Fruit fly (Drosophila melanogaster) whole organism, wandering third instar larva: ENCODE results near the gene bor.

ENCODE experiments used
- Abd-B ChIP-seq: fragments of >200 bp; optimal IDR thresholded peaks from 2 replicates; lab custom pipeline; 2017; ENCODE audit warnings: missing biosample characterization, missing genetic modification characterization
- CG32264 ChIP-seq: fragments of 200-800 bp; sonication (Bioruptor generic); optimal IDR thresholded peaks from 2 replicates; lab custom pipeline; 2016; ENCODE audit warnings: missing biosample characterization, missing genetic modification characterization
- CG9705 ChIP-seq: fragments of 200-800 bp; sonication (Bioruptor generic); optimal IDR thresholded peaks from 2 replicates; lab custom pipeline; 2018; ENCODE audit warnings: missing biosample characterization, mild to moderate bottlenecking, missing genetic modification characterization
- CrebA ChIP-seq: fragments of 200-800 bp; sonication (Bioruptor generic); optimal IDR thresholded peaks from 2 replicates; lab custom pipeline; 2016; ENCODE audit warnings: missing biosample characterization, mild to moderate bottlenecking, missing genetic modification characterization, borderline replicate concordance
- Dfd ChIP-seq: fragments of >200 bp; optimal IDR thresholded peaks from 2 replicates; lab custom pipeline; 2017; ENCODE audit warnings: missing biosample characterization, missing genetic modification characterization
- Dif ChIP-seq: fragments of 200-275, 200-300 bp; sonication (Bioruptor generic); optimal IDR thresholded peaks from 2 replicates; lab custom pipeline; 2018; ENCODE audit warnings: missing biosample characterization, missing genetic modification characterization; ENCODE audit not compliant: partially characterized antibody
- GATAd ChIP-seq: sonication (Bioruptor generic); optimal IDR thresholded peaks from 2 replicates; lab custom pipeline; 2016; ENCODE audit warnings: missing biosample characterization, missing genetic modification characterization
- HLH106 ChIP-seq: fragments of 200-800 bp; optimal IDR thresholded peaks from 3 replicates; lab custom pipeline; 2019; ENCODE audit warnings: missing biosample characterization, mild to moderate bottlenecking, missing genetic modification characterization, moderate library complexity
- Hnf4 ChIP-seq: fragments of 200-800 bp; sonication (Bioruptor generic); optimal IDR thresholded peaks from 2 replicates; lab custom pipeline; 2016; ENCODE audit warnings: missing biosample characterization, mild to moderate bottlenecking, missing genetic modification characterization
- Hr78 ChIP-seq: fragments of >200 bp; optimal IDR thresholded peaks from 2 replicates; lab custom pipeline; 2017; ENCODE audit warnings: missing biosample characterization, missing genetic modification characterization
- Hr83 ChIP-seq: fragments of 200-300 bp; sonication (Bioruptor generic); optimal IDR thresholded peaks from 2 replicates; lab custom pipeline; 2016; ENCODE audit warnings: missing biosample characterization, mild to moderate bottlenecking, missing genetic modification characterization, moderate library complexity; ENCODE audit not compliant: poor library complexity, severe bottlenecking
- Jra ChIP-seq: sonication (Bioruptor generic); optimal IDR thresholded peaks from 2 replicates; lab custom pipeline; 2016; ENCODE audit warnings: missing biosample characterization, missing genetic modification characterization
- Mio ChIP-seq: sonication (Bioruptor generic); optimal IDR thresholded peaks from 2 replicates; lab custom pipeline; 2016; ENCODE audit warnings: missing biosample characterization, missing genetic modification characterization
- Myc ChIP-seq: fragments of >200 bp; optimal IDR thresholded peaks from 2 replicates; lab custom pipeline; 2017
- N ChIP-seq: fragments of >200 bp; optimal IDR thresholded peaks from 2 replicates; lab custom pipeline; 2018; ENCODE audit warnings: missing biosample characterization, missing external identifiers, missing genetic modification characterization
- OdsH ChIP-seq: fragments of 200-800 bp; sonication (Bioruptor generic); optimal IDR thresholded peaks from 2 replicates; lab custom pipeline; 2016; ENCODE audit warnings: missing biosample characterization, mild to moderate bottlenecking, missing genetic modification characterization
- Rel ChIP-seq, 2 experiments: fragments of 200-800 bp; sonication (Bioruptor generic) in 1 of 2; optimal IDR thresholded peaks; 2 replicates in 1 of 2; 3 replicates in 1 of 2; lab custom pipeline; 2016 to 2019; ENCODE audit warnings: mild to moderate bottlenecking in 2 of 2, missing biosample characterization in 2 of 2, missing genetic modification characterization in 2 of 2, moderate library complexity in 1 of 2
- Sp1 ChIP-seq: fragments of 200-800 bp; sonication (Bioruptor generic); optimal IDR thresholded peaks from 3 replicates; lab custom pipeline; 2019; ENCODE audit warnings: missing biosample characterization, mild to moderate bottlenecking, missing genetic modification characterization, moderate library complexity
- Vsx2 ChIP-seq: fragments of 200-300, 225-300 bp; sonication (Bioruptor generic); optimal IDR thresholded peaks from 2 replicates; lab custom pipeline; 2018; ENCODE audit warnings: missing biosample characterization, missing genetic modification characterization; ENCODE audit not compliant: partially characterized antibody
- br ChIP-seq: fragments of 200-800 bp; sonication (Bioruptor generic); optimal IDR thresholded peaks from 2 replicates; lab custom pipeline; 2016; ENCODE audit warnings: missing biosample characterization, missing genetic modification characterization
- brk ChIP-seq: fragments of 200-800 bp; sonication (Bioruptor generic); optimal IDR thresholded peaks from 2 replicates; lab custom pipeline; 2016; ENCODE audit warnings: missing biosample characterization, mild to moderate bottlenecking, missing genetic modification characterization
- dl ChIP-seq, 2 experiments: fragments of 175-275, 200-275 bp in 1 of 2; fragments of 200-275 bp in 1 of 2; sonication (Bioruptor generic); optimal IDR thresholded peaks; lab custom pipeline; 2018; ENCODE audit warnings: mild to moderate bottlenecking in 2 of 2, missing biosample characterization in 2 of 2, missing genetic modification characterization in 2 of 2, moderate library complexity in 2 of 2; ENCODE audit not compliant: partially characterized antibody in 2 of 2, insufficient read depth in 1 of 2
- dmrt93B ChIP-seq: fragments of 200-800 bp; sonication (Bioruptor generic); optimal IDR thresholded peaks from 2 replicates; lab custom pipeline; 2018; ENCODE audit warnings: missing biosample characterization, mild to moderate bottlenecking, missing genetic modification characterization
- dsf ChIP-seq: sonication (Bioruptor generic); optimal IDR thresholded peaks from 2 replicates; lab custom pipeline; 2016; ENCODE audit warnings: missing biosample characterization, missing genetic modification characterization, borderline replicate concordance
- ey ChIP-seq: fragments of 200-800 bp; sonication (Bioruptor generic); optimal IDR thresholded peaks from 2 replicates; lab custom pipeline; 2016; ENCODE audit warnings: missing biosample characterization, missing genetic modification characterization
- foxo ChIP-seq, 2 experiments: fragments of 200-800 bp; sonication (Bioruptor generic); optimal IDR thresholded peaks; 2 replicates in 1 of 2; 3 replicates in 1 of 2; lab custom pipeline; 2016 to 2017; ENCODE audit warnings: missing biosample characterization in 2 of 2, missing genetic modification characterization in 2 of 2
- fru ChIP-seq: fragments of 200-800 bp; sonication (Bioruptor generic); optimal IDR thresholded peaks from 3 replicates; lab custom pipeline; 2016; ENCODE audit warnings: missing biosample characterization, mild to moderate bottlenecking, missing genetic modification characterization
- h ChIP-seq: fragments of 200-800 bp; sonication (Bioruptor generic); optimal IDR thresholded peaks from 3 replicates; lab custom pipeline; 2016; ENCODE audit warnings: missing biosample characterization, mild to moderate bottlenecking, missing genetic modification characterization
- jim ChIP-seq: fragments of 175-275, 200-325 bp; sonication (Bioruptor generic); optimal IDR thresholded peaks from 2 replicates; lab custom pipeline; 2016; ENCODE audit warnings: missing biosample characterization, mild to moderate bottlenecking, missing genetic modification characterization
- lola ChIP-seq: fragments of >200 bp; optimal IDR thresholded peaks from 2 replicates; lab custom pipeline; 2017; ENCODE audit warnings: missing biosample characterization, missing genetic modification characterization
- pan ChIP-seq: fragments of >200 bp; optimal IDR thresholded peaks from 2 replicates; lab custom pipeline; 2017
- psq ChIP-seq: fragments of 200-800 bp; sonication (Bioruptor generic); optimal IDR thresholded peaks from 3 replicates; lab custom pipeline; 2017; ENCODE audit warnings: missing biosample characterization, mild to moderate bottlenecking, missing genetic modification characterization, moderate library complexity
- rgr ChIP-seq: fragments of 200-800 bp; sonication (Bioruptor generic); optimal IDR thresholded peaks from 3 replicates; lab custom pipeline; 2016; ENCODE audit warnings: missing biosample characterization, mild to moderate bottlenecking, missing genetic modification characterization
- sage ChIP-seq: fragments of 200-800 bp; sonication (Bioruptor generic); optimal IDR thresholded peaks from 2 replicates; lab custom pipeline; 2016; ENCODE audit warnings: missing biosample characterization, mild to moderate bottlenecking, missing genetic modification characterization
- sv ChIP-seq: fragments of 200-800 bp; sonication (Bioruptor generic); optimal IDR thresholded peaks from 3 replicates; lab custom pipeline; 2016; ENCODE audit warnings: missing biosample characterization, missing genetic modification characterization
- tai ChIP-seq: sonication (Bioruptor generic); optimal IDR thresholded peaks from 2 replicates; lab custom pipeline; 2016; ENCODE audit warnings: missing biosample characterization, missing genetic modification characterization
- usp ChIP-seq: fragments of >200 bp; optimal IDR thresholded peaks from 2 replicates; lab custom pipeline; 2017; ENCODE audit warnings: missing biosample characterization, missing genetic modification characterization
- woc ChIP-seq: sonication (Bioruptor generic); optimal IDR thresholded peaks from 2 replicates; lab custom pipeline; 2016; ENCODE audit warnings: missing biosample characterization, mild to moderate bottlenecking, missing genetic modification characterization

The bor gene

dm6 chr3R:16234298-16234697, 29.6 kb downstream of the bor start:
- TF ChIP-seq dl (GFP tag; optimal IDR thresholded peaks at IDR 0.05; lab: Kevin White, UChicago; ENCODE audit: insufficient read depth in 1 of 2, partially characterized antibody in 2 of 2) (peak in 1 of 2 experiments; percentile 30), rgr (GFP tag; lab: Kevin White, UChicago) (peak; percentile 9), dmrt93B (no peak), psq (peak; percentile 40), usp (GFP tag; lab: Kevin White, UChicago) (no peak), Rel (GFP tag; optimal IDR thresholded peaks at IDR 0.05; lab: Kevin White, UChicago) (no peak), Rel (tag; optimal IDR thresholded peaks at IDR 0.05; lab: Kevin White, UChicago) (peak; percentile 4), Hnf4 (GFP tag; lab: Kevin White, UChicago) (peak; percentile 43), Dif (GFP tag; lab: Kevin White, UChicago) (peak; percentile 51)
- TF ChIP-seq, all 38 proteins: peak for 6

- TF ChIP-seq woc (GFP tag; lab: Kevin White, UChicago), result no peak
- no peak for TF ChIP-seq sv (GFP tag; lab: Kevin White, UChicago)
- TF ChIP-seq jim (GFP tag; lab: Kevin White, UChicago), result no peak
- no peak for TF ChIP-seq h (GFP tag; lab: Kevin White, UChicago)
- TF ChIP-seq ey (GFP tag; lab: Kevin White, UChicago), result no peak
- no peak for TF ChIP-seq Abd-B (GFP tag; lab: Kevin White, UChicago)
- TF ChIP-seq fru (GFP tag; lab: Kevin White, UChicago), result no peak
- peak; percentile 13 for TF ChIP-seq brk (GFP tag; lab: Kevin White, UChicago)
- no peak for TF ChIP-seq Hnf4 (GFP tag; lab: Kevin White, UChicago)
- no peak for TF ChIP-seq dsf (GFP tag; lab: Kevin White, UChicago)
- TF ChIP-seq sage (GFP tag; lab: Kevin White, UChicago), result no peak
- TF ChIP-seq Hr83 (GFP tag; lab: Kevin White, UChicago), result no peak
- peak; percentile 44 for TF ChIP-seq CrebA
- TF ChIP-seq Jra (GFP tag; lab: Kevin White, UChicago), result peak; percentile 20
- no peak for TF ChIP-seq Myc
- no peak for TF ChIP-seq usp (GFP tag; lab: Kevin White, UChicago)
- TF ChIP-seq foxo (GFP tag; optimal IDR thresholded peaks at IDR 0.05; lab: Kevin White, UChicago), result no peak
- no peak for TF ChIP-seq Dfd (GFP tag; lab: Kevin White, UChicago)
- no peak for TF ChIP-seq Sp1 (GFP tag; lab: Kevin White, UChicago)
- peak; percentile 7 for TF ChIP-seq Rel (GFP tag; optimal IDR thresholded peaks at IDR 0.05; lab: Kevin White, UChicago)
- TF ChIP-seq Rel (tag; optimal IDR thresholded peaks at IDR 0.05; lab: Kevin White, UChicago), result no peak
- no peak for TF ChIP-seq CG9705 (GFP tag; lab: Kevin White, UChicago)
- TF ChIP-seq HLH106 (tag; lab: Kevin White, UChicago), result no peak
- no peak for TF ChIP-seq pan (lab: Kevin White, UChicago)
- TF ChIP-seq CG32264, result no peak
- TF ChIP-seq br (GFP tag; lab: Kevin White, UChicago), result no peak
- TF ChIP-seq lola (GFP tag; lab: Kevin White, UChicago), result no peak
- TF ChIP-seq Mio, result no peak
- TF ChIP-seq N (GFP tag; lab: Kevin White, UChicago), result no peak
- TF ChIP-seq OdsH (GFP tag; lab: Kevin White, UChicago), result no peak
- TF ChIP-seq rgr (GFP tag; lab: Kevin White, UChicago), result no peak
- no peak for TF ChIP-seq tai (GFP tag; lab: Kevin White, UChicago)
- no peak for TF ChIP-seq Vsx2
- TF ChIP-seq Hr78, result no peak
- TF ChIP-seq psq, result peak; percentile 15
- no peak for TF ChIP-seq dmrt93B
- no peak for TF ChIP-seq dl (GFP tag; optimal IDR thresholded peaks at IDR 0.05; lab: Kevin White, UChicago; ENCODE audit: insufficient read depth in 1 of 2, partially characterized antibody in 2 of 2)
- no peak for TF ChIP-seq GATAd (GFP tag; lab: Kevin White, UChicago)
- TF ChIP-seq Dif (GFP tag; lab: Kevin White, UChicago), result peak; percentile 45
These were observed 31.3 kb downstream of the bor start for dm6 chr3R:16232569-16232968.
